Fruit fly (Drosophila melanogaster): ENCODE results near the gene wgn.

Gene wgn

dm6 chrX:18650252-18650651 is 15.5 kb upstream of the wgn start, which contains the start of gene Hou (continued):
- TF ChIP-seq unpg (GFP tag; optimal IDR thresholded peaks at IDR 0.05): no peak
- no peak for TF ChIP-seq CG31224 (GFP tag; IDR thresholded peaks at IDR 0.05)
- peak; percentile 14 for TF ChIP-seq Ets97D (GFP tag; optimal IDR thresholded peaks at IDR 0.05)
- no peak for TF ChIP-seq CG8478 (optimal IDR thresholded peaks at IDR 0.05)
- TF ChIP-seq Antp (GFP tag; optimal IDR thresholded peaks at IDR 0.05): no peak
- TF ChIP-seq ato (GFP tag; IDR thresholded peaks at IDR 0.05; ENCODE audit: partially characterized antibody): 0 out of 2 replicates have a peak, but pooled peaks have one; percentile 23
- peak; percentile 72 for TF ChIP-seq gfzf (GFP tag; optimal IDR thresholded peaks at IDR 0.05)
- TF ChIP-seq E2f2 (GFP tag; IDR thresholded peaks at IDR 0.05): peak; percentile 94
- TF ChIP-seq crp (GFP tag; optimal IDR thresholded peaks at IDR 0.05): peak in 1 of 2 experiments; percentile 6
- TF ChIP-seq fd102C (GFP tag; optimal IDR thresholded peaks at IDR 0.05): no peak
- no peak for TF ChIP-seq luna (GFP tag; optimal IDR thresholded peaks at IDR 0.05)
- peak; percentile 11 for TF ChIP-seq CG8924 (tag; optimal IDR thresholded peaks at IDR 0.05)
- TF ChIP-seq Spps (tag; optimal IDR thresholded peaks at IDR 0.05): no peak
- TF ChIP-seq Doc3 (GFP tag; IDR thresholded peaks at IDR 0.05; ENCODE audit: partially characterized antibody): peak; percentile 29; the same call in 1 of the 3 replicates
- no peak for TF ChIP-seq CG10274 (GFP tag; optimal IDR thresholded peaks at IDR 0.05)
- TF ChIP-seq dati (GFP tag; IDR thresholded peaks at IDR 0.05): no peak
- TF ChIP-seq CG4328 (GFP tag; optimal IDR thresholded peaks at IDR 0.05): no peak
- TF ChIP-seq H2.0 (GFP tag; IDR thresholded peaks at IDR 0.05): no peak
- no peak for TF ChIP-seq CG30020 (tag; optimal IDR thresholded peaks at IDR 0.05)
- no peak for TF ChIP-seq cg (GFP tag; optimal IDR thresholded peaks at IDR 0.05)
- no peak for TF ChIP-seq CG8765 (GFP tag; IDR thresholded peaks at IDR 0.05)
- TF ChIP-seq maf-S (GFP tag; optimal IDR thresholded peaks at IDR 0.05): no peak
- peak; percentile 60 for TF ChIP-seq CG3847 (GFP tag; IDR thresholded peaks at IDR 0.05)
- no peak for TF ChIP-seq Nf-YC (tag; optimal IDR thresholded peaks at IDR 0.05)
- no peak for TF ChIP-seq Adf1 (GFP tag; IDR thresholded peaks at IDR 0.05)
- peak; percentile 62 for TF ChIP-seq MBD-R2 (GFP tag; IDR thresholded peaks at IDR 0.05)
- no peak for TF ChIP-seq schlank (tag; optimal IDR thresholded peaks at IDR 0.05)
- no peak for TF ChIP-seq CG18011 (GFP tag; optimal IDR thresholded peaks at IDR 0.05)
- TF ChIP-seq tin (GFP tag; optimal IDR thresholded peaks at IDR 0.05): no peak
- no peak for TF ChIP-seq CG10654 (GFP tag; optimal IDR thresholded peaks at IDR 0.05)
- no peak for TF ChIP-seq CG17186 (GFP tag; optimal IDR thresholded peaks at IDR 0.05)
- TF ChIP-seq lov (optimal IDR thresholded peaks at IDR 0.05): no peak
- TF ChIP-seq lov (GFP tag; IDR thresholded peaks at IDR 0.05): no peak
- no peak for TF ChIP-seq kah (GFP tag; optimal IDR thresholded peaks at IDR 0.05)
- no peak for TF ChIP-seq CG8089 (GFP tag; optimal IDR thresholded peaks at IDR 0.05)
- no peak for TF ChIP-seq gsb (GFP tag; IDR thresholded peaks at IDR 0.05)
- no peak for TF ChIP-seq CG4820 (GFP tag; optimal IDR thresholded peaks at IDR 0.05)
- TF ChIP-seq CG33213 (GFP tag; optimal IDR thresholded peaks at IDR 0.05): no peak
- no peak for TF ChIP-seq run (tag; optimal IDR thresholded peaks at IDR 0.05)
- 0 out of 3 replicates have a peak, but pooled peaks have one; percentile 40 for TF ChIP-seq vnd (GFP tag; IDR thresholded peaks at IDR 0.05; ENCODE audit: partially characterized antibody)
- no peak for TF ChIP-seq CG11247 (GFP tag; IDR thresholded peaks at IDR 0.05)
- TF ChIP-seq Drgx (GFP tag; IDR thresholded peaks at IDR 0.05): no peak
- TF ChIP-seq zen (tag; optimal IDR thresholded peaks at IDR 0.05): no peak
- TF ChIP-seq grn (GFP tag; optimal IDR thresholded peaks at IDR 0.05): no peak
- TF ChIP-seq gem (tag; optimal IDR thresholded peaks at IDR 0.05): no peak
- peak; percentile 21 for TF ChIP-seq CTCF (GFP tag; optimal IDR thresholded peaks at IDR 0.05)
- TF ChIP-seq caup (GFP tag; optimal IDR thresholded peaks at IDR 0.05; ENCODE audit: severe bottlenecking): no peak
- TF ChIP-seq Scr (GFP tag; IDR thresholded peaks at IDR 0.05; ENCODE audit: partially characterized antibody): peak; percentile 65
- no peak for TF ChIP-seq nerfin-2 (GFP tag; IDR thresholded peaks at IDR 0.05; ENCODE audit: partially characterized antibody)
- TF ChIP-seq CG34376 (GFP tag; optimal IDR thresholded peaks at IDR 0.05): no peak
- no peak for TF ChIP-seq Ada2b (GFP tag; IDR thresholded peaks at IDR 0.05)
- no peak for TF ChIP-seq CG12769 (tag; optimal IDR thresholded peaks at IDR 0.05)
